Fruit fly (Drosophila melanogaster) whole organism, prepupa: ENCODE measurements around the gene Hs2st.
A peak's percentile ranks its signal among the peaks of the same experiment; 100 is the strongest.

Experiments used
- CG1621 ChIP-seq: fragments of 200-800 bp; sonication (Bioruptor generic); optimal IDR thresholded peaks from 3 replicates; lab custom pipeline; 2018; ENCODE audit warnings: missing biosample characterization, mild to moderate bottlenecking, missing genetic modification characterization
- CG16779 ChIP-seq: fragments of 200-800 bp; sonication (Bioruptor generic); optimal IDR thresholded peaks from 3 replicates; lab custom pipeline; 2017; ENCODE audit warnings: missing biosample characterization, mild to moderate bottlenecking, missing genetic modification characterization
- CG34406 ChIP-seq: fragments of 200-800 bp; sonication (Bioruptor generic); optimal IDR thresholded peaks from 3 replicates; lab custom pipeline; 2016; ENCODE audit warnings: missing biosample characterization, missing genetic modification characterization
- CG8632 ChIP-seq: fragments of 200-800 bp; sonication (Bioruptor generic); optimal IDR thresholded peaks from 3 replicates; lab custom pipeline; 2016; ENCODE audit warnings: missing biosample characterization, missing genetic modification characterization
- Gug ChIP-seq: fragments of 200-800 bp; sonication (Bioruptor generic); IDR thresholded peaks from 2 replicates; pipeline ENCODE4 v1.3.6; 2022; ENCODE audit warnings: missing biosample characterization, missing genetic modification characterization
- OdsH ChIP-seq: fragments of 200-800 bp; sonication (Bioruptor generic); optimal IDR thresholded peaks from 3 replicates; lab custom pipeline; 2016; ENCODE audit warnings: missing biosample characterization, missing genetic modification characterization
- dac ChIP-seq: fragments of 200-800 bp; sonication (Bioruptor generic); optimal IDR thresholded peaks from 2 replicates; lab custom pipeline; 2017; ENCODE audit warnings: missing biosample characterization, mild to moderate bottlenecking, missing genetic modification characterization
- fd59A ChIP-seq: fragments of 200-800 bp; sonication (Bioruptor generic); optimal IDR thresholded peaks from 2 replicates; lab custom pipeline; 2017; ENCODE audit warnings: missing biosample characterization, mild to moderate bottlenecking, missing genetic modification characterization, missing genetic modification reagents
- fkh ChIP-seq: fragments of 200-800 bp; sonication (Bioruptor generic); optimal IDR thresholded peaks from 3 replicates; lab custom pipeline; 2017; ENCODE audit warnings: missing biosample characterization, mild to moderate bottlenecking, missing genetic modification characterization, moderate library complexity
- topi ChIP-seq: fragments of 200-800 bp; sonication (Bioruptor generic); optimal IDR thresholded peaks from 3 replicates; lab custom pipeline; 2016; ENCODE audit warnings: missing biosample characterization, missing genetic modification characterization
- vri ChIP-seq: fragments of 200-800 bp; sonication (Bioruptor generic); optimal IDR thresholded peaks from 3 replicates; lab custom pipeline; 2016; ENCODE audit warnings: missing biosample characterization, mild to moderate bottlenecking, missing genetic modification characterization

dm6 chr2L:19398317-19399234 lies 46.0 kb downstream of the Hs2st start, which contains the start of gene CG17544:
- TF ChIP-seq CG8632 (GFP tag; lab: Kevin White, UChicago) (peak; percentile 83), CG1621 (tag; lab: Kevin White, UChicago) (peak; percentile 25), CG16779 (tag; lab: Kevin White, UChicago) (peak; percentile 79), Gug (GFP tag; lab: Robert Waterston, UW) (peak; percentile 34; the same call in 1 of the 2 replicates), fkh (GFP tag; lab: Kevin White, UChicago) (peak; percentile 69), CG34406 (GFP tag; lab: Kevin White, UChicago) (peak; percentile 81), fd59A (GFP tag; lab: Kevin White, UChicago) (peak; percentile 28), OdsH (peak; percentile 82), dac (peak; percentile 2), topi (peak; percentile 22), vri (GFP tag; lab: Kevin White, UChicago) (peak; percentile 50)
